Fruit fly (Drosophila melanogaster) whole organism, embryonic: ENCODE data around the gene AstCC.

ENCODE experiments used
- Abd-B ChIP-seq: fragments of 200-800 bp; sonication (Bioruptor generic); optimal IDR thresholded peaks from 2 replicates; lab custom pipeline; 2018; ENCODE audit warnings: missing biosample characterization, mild to moderate bottlenecking, missing genetic modification characterization, moderate library complexity
- Antp ChIP-seq: fragments of 200-800 bp; sonication (Bioruptor generic); optimal IDR thresholded peaks from 3 replicates; lab custom pipeline; 2016; ENCODE audit warnings: missing biosample characterization, missing genetic modification characterization
- Atf-2 ChIP-seq: fragments of 200-800 bp; sonication (Bioruptor generic); optimal IDR thresholded peaks from 2 replicates; lab custom pipeline; 2016; ENCODE audit warnings: missing biosample characterization, missing genetic modification characterization
- Atf6 ChIP-seq: fragments of 200-800 bp; sonication (Bioruptor generic); IDR thresholded peaks from 2 replicates; pipeline ENCODE4 v1.3.6; 2022; ENCODE audit warnings: missing biosample characterization, missing genetic modification characterization
- Bteb2 ChIP-seq: fragments of 200-800 bp; sonication (Bioruptor generic); optimal IDR thresholded peaks from 2 replicates; lab custom pipeline; 2016; ENCODE audit warnings: missing biosample characterization, missing genetic modification characterization
- CG12071 ChIP-seq: fragments of 200-800 bp; sonication (Bioruptor generic); optimal IDR thresholded peaks from 3 replicates; lab custom pipeline; 2018; ENCODE audit warnings: missing biosample characterization, mild to moderate bottlenecking, missing genetic modification characterization
- CG12942 ChIP-seq: fragments of 200-800 bp; sonication (Bioruptor generic); optimal IDR thresholded peaks from 3 replicates; lab custom pipeline; 2016; ENCODE audit warnings: missing biosample characterization, missing genetic modification characterization
- CG14667 ChIP-seq: fragments of 200-800 bp; sonication (Bioruptor generic); IDR thresholded peaks from 2 replicates; pipeline ENCODE4 v1.3.6; 2022; ENCODE audit warnings: missing biosample characterization, missing genetic modification characterization
- CG1647 ChIP-seq: fragments of 200-800 bp; sonication (Bioruptor generic); optimal IDR thresholded peaks from 3 replicates; lab custom pipeline; 2016; ENCODE audit warnings: missing biosample characterization, missing genetic modification characterization
- CG16863 ChIP-seq: fragments of 200-800 bp; sonication (Bioruptor generic); optimal IDR thresholded peaks from 3 replicates; lab custom pipeline; 2016; ENCODE audit warnings: missing biosample characterization, missing genetic modification characterization
- CG31224 ChIP-seq: fragments of 200-800 bp; sonication (Bioruptor generic); IDR thresholded peaks from 2 replicates; pipeline ENCODE4 v1.3.6; 2022; ENCODE audit warnings: missing biosample characterization, missing genetic modification characterization
- CG34376 ChIP-seq: fragments of 200-800 bp; sonication (Bioruptor generic); optimal IDR thresholded peaks from 2 replicates; lab custom pipeline; 2018; ENCODE audit warnings: missing biosample characterization, mild to moderate bottlenecking, missing genetic modification characterization
- CG5245 ChIP-seq: fragments of 200-800 bp; sonication (Bioruptor generic); optimal IDR thresholded peaks from 3 replicates; lab custom pipeline; 2016; ENCODE audit warnings: missing biosample characterization, missing genetic modification characterization
- CG7372 ChIP-seq: fragments of 200-800 bp; sonication (Bioruptor generic); IDR thresholded peaks from 2 replicates; pipeline ENCODE4 v1.3.6; 2022; ENCODE audit warnings: missing biosample characterization, missing genetic modification characterization
- CG8478 ChIP-seq: fragments of >200 bp; optimal IDR thresholded peaks from 2 replicates; lab custom pipeline; 2018
- CHES-1-like ChIP-seq: fragments of 200-800 bp; sonication (Bioruptor generic); optimal IDR thresholded peaks from 2 replicates; lab custom pipeline; 2016; ENCODE audit warnings: missing biosample characterization, missing genetic modification characterization
- Chrac-16 ChIP-seq: fragments of 200-800 bp; sonication (Bioruptor generic); optimal IDR thresholded peaks from 3 replicates; lab custom pipeline; 2016; ENCODE audit warnings: missing biosample characterization, missing genetic modification characterization
- D19B ChIP-seq: fragments of 200-800 bp; sonication (Bioruptor generic); optimal IDR thresholded peaks from 2 replicates; lab custom pipeline; 2017; ENCODE audit warnings: missing biosample characterization, mild to moderate bottlenecking, missing genetic modification characterization
- Dref ChIP-seq: fragments of 200-800 bp; sonication (Bioruptor generic); IDR thresholded peaks from 2 replicates; pipeline ENCODE4 v1.3.6; 2022; ENCODE audit warnings: missing biosample characterization, missing genetic modification characterization
- HLH3B ChIP-seq: fragments of 200-800 bp; sonication (Bioruptor generic); IDR thresholded peaks from 2 replicates; pipeline ENCODE4 v1.3.6; 2022; ENCODE audit warnings: missing biosample characterization, missing genetic modification characterization
- Med ChIP-seq: fragments of 200-800 bp; sonication (Bioruptor generic); peaks from one replicate; lab custom pipeline; 2016; ENCODE audit warnings: missing biosample characterization, missing genetic modification characterization, mild to moderate bottlenecking, inconsistent platforms, moderate library complexity
- Mes4 ChIP-seq: fragments of 200-800 bp; sonication (Bioruptor generic); optimal IDR thresholded peaks from 2 replicates; lab custom pipeline; 2016; ENCODE audit warnings: missing biosample characterization, missing genetic modification characterization
- NC2β ChIP-seq: fragments of 200-800 bp; sonication (Bioruptor generic); optimal IDR thresholded peaks from 2 replicates; lab custom pipeline; 2016; ENCODE audit warnings: missing biosample characterization, missing genetic modification characterization
- Poxn ChIP-seq: fragments of 200-800 bp; sonication (Bioruptor generic); IDR thresholded peaks from 2 replicates; pipeline ENCODE4 v1.3.6; 2022; ENCODE audit warnings: missing biosample characterization, missing genetic modification characterization
- Sry-δ ChIP-seq: fragments of 200-800 bp; sonication (Bioruptor generic); optimal IDR thresholded peaks from 2 replicates; lab custom pipeline; 2016; ENCODE audit warnings: missing biosample characterization, missing genetic modification characterization
- cas ChIP-seq: fragments of 200-800 bp; sonication (Bioruptor generic); IDR thresholded peaks from 2 replicates; pipeline ENCODE4 v1.3.6; 2022; ENCODE audit warnings: missing biosample characterization, missing genetic modification characterization
- chif ChIP-seq, 2 experiments: fragments of 200-800 bp; sonication (Bioruptor generic); optimal IDR thresholded peaks; 3 replicates each; lab custom pipeline; 2016; ENCODE audit warnings: missing biosample characterization in 2 of 2, missing genetic modification characterization in 2 of 2
- da ChIP-seq: fragments of 200-800 bp; sonication (Bioruptor generic); optimal IDR thresholded peaks from 2 replicates; lab custom pipeline; 2016; ENCODE audit warnings: missing biosample characterization, missing genetic modification characterization
- fd102C ChIP-seq: fragments of 200-800 bp; sonication (Bioruptor generic); optimal IDR thresholded peaks from 2 replicates; lab custom pipeline; 2018; ENCODE audit warnings: missing biosample characterization, mild to moderate bottlenecking, missing genetic modification characterization, moderate library complexity
- gsb-n ChIP-seq: fragments of 200-800 bp; sonication (Bioruptor generic); optimal IDR thresholded peaks from 3 replicates; lab custom pipeline; 2018; ENCODE audit warnings: missing biosample characterization, mild to moderate bottlenecking, missing genetic modification characterization
- ham ChIP-seq: fragments of 200-800 bp; sonication (Bioruptor generic); IDR thresholded peaks from 2 replicates; pipeline ENCODE4 v1.3.6; 2022; ENCODE audit warnings: missing biosample characterization, missing genetic modification characterization
- nerfin-2 ChIP-seq: fragments of 200-800 bp; sonication (Bioruptor generic); IDR thresholded peaks from 2 replicates; pipeline ENCODE4 v1.3.6; 2022; ENCODE audit warnings: missing biosample characterization, missing genetic modification characterization; ENCODE audit not compliant: partially characterized antibody
- nom ChIP-seq: fragments of 200-800 bp; sonication (Bioruptor generic); optimal IDR thresholded peaks from 2 replicates; lab custom pipeline; 2017; ENCODE audit warnings: missing biosample characterization, missing genetic modification characterization, mild to moderate bottlenecking, moderate library complexity, missing genetic modification reagents
- pfk ChIP-seq: fragments of 200-800 bp; sonication (Bioruptor generic); optimal IDR thresholded peaks from 2 replicates; lab custom pipeline; 2018; ENCODE audit warnings: missing biosample characterization, mild to moderate bottlenecking, missing genetic modification characterization, moderate library complexity
- sens-2 ChIP-seq: fragments of 200-800 bp; sonication (Bioruptor generic); IDR thresholded peaks from 2 replicates; pipeline ENCODE4 v1.3.6; 2022; ENCODE audit warnings: missing biosample characterization, missing genetic modification characterization
- sima ChIP-seq: fragments of 200-800 bp; sonication (Bioruptor generic); optimal IDR thresholded peaks from 2 replicates; lab custom pipeline; 2016; ENCODE audit warnings: missing biosample characterization, missing genetic modification characterization
- slbo ChIP-seq: fragments of 200-800 bp; sonication (Bioruptor generic); IDR thresholded peaks from 2 replicates; pipeline ENCODE4 v1.3.6; 2022; ENCODE audit warnings: missing biosample characterization, missing genetic modification characterization
- ttk ChIP-seq: fragments of 200-800 bp; sonication (Bioruptor generic); IDR thresholded peaks from 2 replicates; pipeline ENCODE4 v2.1.2; 2022; ENCODE audit warnings: missing biosample characterization, missing genetic modification characterization
- tup ChIP-seq: fragments of 200-800 bp; sonication (Bioruptor generic); optimal IDR thresholded peaks from 2 replicates; lab custom pipeline; 2016; ENCODE audit warnings: missing biosample characterization, mild to moderate bottlenecking, missing genetic modification characterization, moderate library complexity
- tx ChIP-seq: fragments of 200-800 bp; sonication (Bioruptor generic); optimal IDR thresholded peaks from 2 replicates; lab custom pipeline; 2016; ENCODE audit warnings: missing biosample characterization, missing genetic modification characterization
- wor ChIP-seq: fragments of 200-800 bp; sonication (Bioruptor generic); IDR thresholded peaks from 2 replicates; pipeline ENCODE4 v1.3.6; 2022; ENCODE audit warnings: missing biosample characterization, missing genetic modification characterization

Gene AstCC

dm6 chr2L:11123499-11123898 is 38.5 kb upstream of the AstCC start, which contains the start of the genes Csl4 and Nup160 (continued):
- peak; percentile 67 for TF ChIP-seq Atf-2 (GFP tag; lab: Kevin White, UChicago)
- TF ChIP-seq sima, result no peak
- peak; percentile 48 for TF ChIP-seq CG34376 (GFP tag; lab: Kevin White, UChicago)
- 0 out of 2 replicates have a peak, but pooled peaks have one; percentile 34 for TF ChIP-seq CG14667 (GFP tag; lab: Robert Waterston, UW)
- peak; percentile 76 for TF ChIP-seq CG16863 (GFP tag; lab: Kevin White, UChicago)
- no peak for TF ChIP-seq ham (GFP tag; lab: Robert Waterston, UW)
- no peak for TF ChIP-seq gsb-n (tag; lab: Kevin White, UChicago)
- TF ChIP-seq Bteb2 (GFP tag; lab: Kevin White, UChicago), result peak; percentile 88
- no peak for TF ChIP-seq fd102C
- TF ChIP-seq NC2β (GFP tag; lab: Kevin White, UChicago), result peak; percentile 76
- TF ChIP-seq tup, result peak; percentile 68
- peak; percentile 88 for TF ChIP-seq CHES-1-like (GFP tag; lab: Kevin White, UChicago)
- peak; percentile 83 for TF ChIP-seq CG1647 (GFP tag; lab: Kevin White, UChicago)
- TF ChIP-seq chif (GFP tag; optimal IDR thresholded peaks at IDR 0.05; lab: Kevin White, UChicago), result peak; percentile 78 to 79
- TF ChIP-seq tx (GFP tag; lab: Kevin White, UChicago), result peak; percentile 83
- peak; percentile 91 for TF ChIP-seq Antp (GFP tag; lab: Kevin White, UChicago)
- TF ChIP-seq wor (GFP tag; lab: Robert Waterston, UW), result peak; percentile 37; the same call in 1 of the 2 replicates
- no peak for TF ChIP-seq pfk
- peak; percentile 73 for TF ChIP-seq da (GFP tag; lab: Kevin White, UChicago)
- TF ChIP-seq Chrac-16 (GFP tag; lab: Kevin White, UChicago), result peak; percentile 88
- no peak for TF ChIP-seq nom (GFP tag; lab: Kevin White, UChicago)
- peak; percentile 74 for TF ChIP-seq HLH3B (GFP tag; lab: Robert Waterston, UW)
- TF ChIP-seq Dref (GFP tag; lab: Robert Waterston, UW), result peak; percentile 29; the same call in 1 of the 2 replicates
- peak; percentile 63 for TF ChIP-seq CG31224 (GFP tag; lab: Robert Waterston, UW)
- peak; percentile 33; the same call in 1 of the 2 replicates for TF ChIP-seq cas (GFP tag; lab: Robert Waterston, UW)
- no peak; the same call in 1 of the 2 replicates for TF ChIP-seq Poxn
- peak; percentile 69 for TF ChIP-seq CG5245 (GFP tag; lab: Kevin White, UChicago)
- TF ChIP-seq Sry-δ (GFP tag; lab: Kevin White, UChicago), result peak; percentile 63
- TF ChIP-seq CG12071 (GFP tag; lab: Kevin White, UChicago), result no peak
- TF ChIP-seq Mes4, result peak; percentile 69
- peak; percentile 90 for TF ChIP-seq slbo (GFP tag; lab: Robert Waterston, UW)
- TF ChIP-seq Atf6 (GFP tag; lab: Robert Waterston, UW), result peak; percentile 65
- no peak for TF ChIP-seq D19B
- peak; percentile 69 for TF ChIP-seq CG12942 (GFP tag; lab: Kevin White, UChicago)
- TF ChIP-seq sens-2 (GFP tag; lab: Robert Waterston, UW), result no peak
- no peak for TF ChIP-seq CG8478 (lab: Kevin White, UChicago)

dm6 chr2L:11121614-11122013 is 36.6 kb upstream of the AstCC start, which contains the start of gene Dnaaf4:
Gene Dnaaf4 (minus strand): TSS chr2L:11121714.
- TF ChIP-seq Abd-B (GFP tag; lab: Kevin White, UChicago), result no peak
- peak; percentile 31 for TF ChIP-seq Med
- 0 out of 2 replicates have a peak, but pooled peaks have one; percentile 23 for TF ChIP-seq nerfin-2 (GFP tag; lab: Robert Waterston, UW)
- 0 out of 2 replicates have a peak, but pooled peaks have one; percentile 12 for TF ChIP-seq ttk (GFP tag; lab: Robert Waterston, UW)
- no peak for TF ChIP-seq CG7372
